Fruit fly (Drosophila melanogaster) whole organism, embryonic: ENCODE data around the gene Neto.
A peak's percentile ranks its signal among the peaks of the same experiment; 100 is the strongest.

Experiments used
- Abd-B ChIP-seq: fragments of 200-800 bp; sonication (Bioruptor generic); optimal IDR thresholded peaks from 2 replicates; lab custom pipeline; 2018; ENCODE audit warnings: missing biosample characterization, mild to moderate bottlenecking, missing genetic modification characterization, moderate library complexity
- Awh ChIP-seq: fragments of 200-800 bp; sonication (Bioruptor generic); IDR thresholded peaks from 2 replicates; pipeline ENCODE4, ENCODE4 v1.3.6; 2022; ENCODE audit warnings: missing biosample characterization, missing genetic modification characterization
- CG12391 ChIP-seq: fragments of 200-800 bp; sonication (Bioruptor generic); optimal IDR thresholded peaks from 3 replicates; lab custom pipeline; 2018; ENCODE audit warnings: missing biosample characterization, mild to moderate bottlenecking, missing genetic modification characterization, moderate library complexity
- CG13424 ChIP-seq: fragments of 200-800 bp; sonication (Bioruptor generic); optimal IDR thresholded peaks from 2 replicates; lab custom pipeline; 2019; ENCODE audit warnings: missing biosample characterization, mild to moderate bottlenecking, missing genetic modification characterization, moderate library complexity
- CG13775 ChIP-seq: fragments of 200-800 bp; sonication (Bioruptor generic); optimal IDR thresholded peaks from 3 replicates; lab custom pipeline; 2017; ENCODE audit warnings: missing biosample characterization, mild to moderate bottlenecking, missing genetic modification characterization
- CG16813 ChIP-seq: fragments of 200-800 bp; sonication (Bioruptor generic); IDR thresholded peaks from 3 replicates; pipeline ENCODE4 v1.3.6; 2022; ENCODE audit warnings: missing biosample characterization, missing genetic modification characterization; ENCODE audit not compliant: partially characterized antibody
- CG18262 ChIP-seq: fragments of 200-800 bp; optimal IDR thresholded peaks from 3 replicates; lab custom pipeline; 2019; ENCODE audit warnings: missing biosample characterization, mild to moderate bottlenecking, missing genetic modification characterization, moderate library complexity
- CG1832 ChIP-seq: fragments of 200-800 bp; sonication (Bioruptor generic); optimal IDR thresholded peaks from 2 replicates; lab custom pipeline; 2017; ENCODE audit warnings: missing biosample characterization, mild to moderate bottlenecking, missing genetic modification characterization, inconsistent platforms
- CG2678 ChIP-seq: fragments of 200-800 bp; sonication (Bioruptor generic); optimal IDR thresholded peaks from 3 replicates; lab custom pipeline; 2019; ENCODE audit warnings: missing biosample characterization, mild to moderate bottlenecking, missing genetic modification characterization, moderate library complexity
- CG31365 ChIP-seq: fragments of 200-800 bp; sonication (Bioruptor generic); optimal IDR thresholded peaks from 2 replicates; lab custom pipeline; 2018; ENCODE audit warnings: missing biosample characterization, mild to moderate bottlenecking, missing genetic modification characterization
- CG32767 ChIP-seq: fragments of 200-800 bp; sonication (Bioruptor generic); IDR thresholded peaks from 2 replicates; pipeline ENCODE4 v1.3.6; 2022; ENCODE audit warnings: missing biosample characterization, missing genetic modification characterization
- CG3995 ChIP-seq: fragments of 200-800 bp; sonication (Bioruptor generic); optimal IDR thresholded peaks from 3 replicates; lab custom pipeline; 2016; ENCODE audit warnings: missing biosample characterization, missing genetic modification characterization
- CG4617 ChIP-seq: fragments of 200-800 bp; sonication (Bioruptor generic); optimal IDR thresholded peaks from 3 replicates; lab custom pipeline; 2016; ENCODE audit warnings: missing biosample characterization, missing genetic modification characterization, borderline replicate concordance
- CG6689 ChIP-seq: fragments of 200-800 bp; sonication (Bioruptor generic); IDR thresholded peaks from 2 replicates; pipeline ENCODE4 v1.3.6; 2022; ENCODE audit warnings: missing biosample characterization, missing genetic modification characterization
- CG8765 ChIP-seq: fragments of 200-800 bp; sonication (Bioruptor generic); IDR thresholded peaks from 2 replicates; pipeline ENCODE4 v1.3.6; 2022; ENCODE audit warnings: missing biosample characterization, missing genetic modification characterization
- CG8924 ChIP-seq: fragments of 200-800 bp; optimal IDR thresholded peaks from 3 replicates; lab custom pipeline; 2019; ENCODE audit warnings: missing biosample characterization, mild to moderate bottlenecking, missing genetic modification characterization, moderate library complexity
- CG9215 ChIP-seq: fragments of 200-800 bp; sonication (Bioruptor generic); IDR thresholded peaks from 2 replicates; pipeline ENCODE4 v1.3.6; 2022; ENCODE audit warnings: missing biosample characterization, missing genetic modification characterization
- Chrac-16 ChIP-seq: fragments of 200-800 bp; sonication (Bioruptor generic); optimal IDR thresholded peaks from 3 replicates; lab custom pipeline; 2016; ENCODE audit warnings: missing biosample characterization, missing genetic modification characterization
- CrebB ChIP-seq: fragments of 200-800 bp; sonication (Bioruptor generic); optimal IDR thresholded peaks from 3 replicates; lab custom pipeline; 2018; ENCODE audit warnings: missing biosample characterization, mild to moderate bottlenecking, missing genetic modification characterization
- Dp ChIP-seq: fragments of 200-800 bp; sonication (Bioruptor generic); optimal IDR thresholded peaks from 2 replicates; lab custom pipeline; 2018; ENCODE audit warnings: missing biosample characterization, mild to moderate bottlenecking, missing genetic modification characterization, moderate library complexity
- E2f2 ChIP-seq: fragments of 200-800 bp; sonication (Bioruptor generic); IDR thresholded peaks from 2 replicates; pipeline ENCODE4 v1.3.6; 2022; ENCODE audit warnings: missing biosample characterization, missing genetic modification characterization
- Elba2 ChIP-seq: fragments of 200-800 bp; sonication (Bioruptor generic); optimal IDR thresholded peaks from 3 replicates; lab custom pipeline; 2016; ENCODE audit warnings: missing biosample characterization, missing genetic modification characterization
- Ets65A ChIP-seq: fragments of 200-800 bp; sonication (Bioruptor generic); peaks from one replicate; lab custom pipeline; 2016; ENCODE audit warnings: missing biosample characterization, missing genetic modification characterization
- HHEX ChIP-seq: fragments of 200-800 bp; sonication (Bioruptor generic); optimal IDR thresholded peaks from 3 replicates; lab custom pipeline; 2017; ENCODE audit warnings: missing biosample characterization, mild to moderate bottlenecking, missing genetic modification characterization, missing genetic modification reagents
- Hsf ChIP-seq: fragments of 200-800 bp; sonication (Bioruptor generic); optimal IDR thresholded peaks from 3 replicates; lab custom pipeline; 2016; ENCODE audit warnings: missing biosample characterization, missing genetic modification characterization
- MESR4 ChIP-seq: fragments of 200-800 bp; sonication (Bioruptor generic); optimal IDR thresholded peaks from 2 replicates; lab custom pipeline; 2018; ENCODE audit warnings: missing biosample characterization, mild to moderate bottlenecking, missing genetic modification characterization, moderate library complexity
- Mad ChIP-seq: fragments of 200-800 bp; sonication (Bioruptor generic); optimal IDR thresholded peaks from 2 replicates; lab custom pipeline; 2016; ENCODE audit warnings: missing biosample characterization, missing genetic modification characterization
- NfI ChIP-seq: fragments of 200-800 bp; sonication (Bioruptor generic); optimal IDR thresholded peaks from 3 replicates; lab custom pipeline; 2018; ENCODE audit warnings: missing biosample characterization, mild to moderate bottlenecking, missing genetic modification characterization, moderate library complexity
- chinmo ChIP-seq: fragments of 200-800 bp; sonication (Bioruptor generic); IDR thresholded peaks from 4 replicates; pipeline ENCODE4 v1.3.6; 2022; ENCODE audit warnings: missing biosample characterization, missing genetic modification characterization; ENCODE audit not compliant: partially characterized antibody
- crp ChIP-seq, 2 experiments: fragments of 200-800 bp; sonication (Bioruptor generic); optimal IDR thresholded peaks; 2 replicates in 1 of 2; 3 replicates in 1 of 2; lab custom pipeline; 2017; ENCODE audit warnings: missing biosample characterization in 2 of 2, missing genetic modification characterization in 2 of 2, mild to moderate bottlenecking in 1 of 2, moderate library complexity in 1 of 2
- dm ChIP-seq: fragments of 200-800 bp; sonication (Bioruptor generic); optimal IDR thresholded peaks from 3 replicates; lab custom pipeline; 2016; ENCODE audit warnings: missing biosample characterization, missing genetic modification characterization
- dysf ChIP-seq: fragments of 200-800 bp; sonication (Bioruptor generic); IDR thresholded peaks from 3 replicates; pipeline ENCODE4 v1.3.6; 2022; ENCODE audit warnings: missing biosample characterization, missing genetic modification characterization
- emc ChIP-seq: fragments of 200-800 bp; sonication (Bioruptor generic); optimal IDR thresholded peaks from 2 replicates; lab custom pipeline; 2016; ENCODE audit warnings: missing biosample characterization, missing genetic modification characterization
- fu2 ChIP-seq: fragments of 200-800 bp; sonication (Bioruptor generic); optimal IDR thresholded peaks from 2 replicates; lab custom pipeline; 2016; ENCODE audit warnings: missing biosample characterization, missing genetic modification characterization
- gro ChIP-seq: fragments of 200-800 bp; sonication (Bioruptor generic); optimal IDR thresholded peaks from 2 replicates; lab custom pipeline; 2016; ENCODE audit warnings: missing biosample characterization, missing genetic modification characterization
- lab ChIP-seq: fragments of 200-800 bp; sonication (Bioruptor generic); optimal IDR thresholded peaks from 3 replicates; lab custom pipeline; 2017; ENCODE audit warnings: missing biosample characterization, missing genetic modification characterization, mild to moderate bottlenecking, moderate library complexity, missing genetic modification reagents
- luna ChIP-seq: fragments of 200-800 bp; sonication (Bioruptor generic); optimal IDR thresholded peaks from 2 replicates; lab custom pipeline; 2016; ENCODE audit warnings: missing biosample characterization, missing genetic modification characterization
- mam ChIP-seq: fragments of 200-800 bp; sonication (Bioruptor generic); optimal IDR thresholded peaks from 3 replicates; lab custom pipeline; 2016; ENCODE audit warnings: missing biosample characterization, missing genetic modification characterization
- nerfin-1 ChIP-seq: fragments of 200-800 bp; sonication (Bioruptor generic); optimal IDR thresholded peaks from 3 replicates; lab custom pipeline; 2019; ENCODE audit warnings: missing biosample characterization, mild to moderate bottlenecking, missing genetic modification characterization, moderate library complexity
- pfk ChIP-seq: fragments of 200-800 bp; sonication (Bioruptor generic); optimal IDR thresholded peaks from 2 replicates; lab custom pipeline; 2018; ENCODE audit warnings: missing biosample characterization, mild to moderate bottlenecking, missing genetic modification characterization, moderate library complexity
- prd ChIP-seq, 3 experiments: fragments of >200 bp in 2 of 3; fragments of 200-800 bp in 1 of 3; sonication (Bioruptor generic) in 1 of 3; optimal IDR thresholded peaks in 2 of 3; IDR thresholded peaks in 1 of 3; 2 replicates in 2 of 3; 3 replicates in 1 of 3; pipeline versions ENCODE4 v1.3.6 to Lab custom; 2017 to 2022; ENCODE audit warnings: missing biosample characterization in 1 of 3, missing genetic modification characterization in 1 of 3
- pros ChIP-seq: fragments of 200-800 bp; sonication (Bioruptor generic); optimal IDR thresholded peaks from 3 replicates; lab custom pipeline; 2019; ENCODE audit warnings: missing biosample characterization, mild to moderate bottlenecking, missing genetic modification characterization, moderate library complexity
- slp2 ChIP-seq: fragments of 200-800 bp; sonication (Bioruptor generic); optimal IDR thresholded peaks from 2 replicates; lab custom pipeline; 2016; ENCODE audit warnings: missing biosample characterization, missing genetic modification characterization
- tll ChIP-seq, 2 experiments: fragments of 200-800 bp in 1 of 2; fragments of >200 bp in 1 of 2; sonication (Bioruptor generic) in 1 of 2; optimal IDR thresholded peaks; 2 replicates each; lab custom pipeline; 2017 to 2019; ENCODE audit warnings: missing biosample characterization in 2 of 2, missing genetic modification characterization in 2 of 2, mild to moderate bottlenecking in 1 of 2, moderate library complexity in 1 of 2
- tna ChIP-seq: fragments of 200-800 bp; sonication (Bioruptor generic); IDR thresholded peaks from 2 replicates; pipeline ENCODE4 v1.3.6; 2022; ENCODE audit warnings: missing biosample characterization, missing genetic modification characterization; ENCODE audit not compliant: partially characterized antibody
- trem ChIP-seq: fragments of 200-800 bp; optimal IDR thresholded peaks from 3 replicates; lab custom pipeline; 2019; ENCODE audit warnings: missing biosample characterization, mild to moderate bottlenecking, missing genetic modification characterization, moderate library complexity
- zen ChIP-seq: fragments of 200-800 bp; sonication (Bioruptor generic); optimal IDR thresholded peaks from 3 replicates; lab custom pipeline; 2018; ENCODE audit warnings: missing biosample characterization, mild to moderate bottlenecking, missing genetic modification characterization, moderate library complexity
- zfh2 ChIP-seq: fragments of 200-800 bp; sonication (Bioruptor generic); optimal IDR thresholded peaks from 2 replicates; lab custom pipeline; 2016; ENCODE audit warnings: missing biosample characterization, missing genetic modification characterization

Gene Neto

dm6 chrX:13412941-13413613 lies 32.6 kb upstream of the Neto start, which contains the start of the genes CG1998 and Set2 (continued):
- peak; percentile 96 for TF ChIP-seq chinmo
- TF ChIP-seq CG8765 (GFP tag; lab: Robert Waterston, UW), result no peak
- peak; percentile 19 for TF ChIP-seq CrebB
- peak; percentile 80 for TF ChIP-seq Dp (GFP tag; lab: Kevin White, UChicago)
- peak; percentile 46 for TF ChIP-seq Mad
- peak; percentile 10 for TF ChIP-seq mam (GFP tag; lab: Kevin White, UChicago)
- TF ChIP-seq tll (GFP tag; optimal IDR thresholded peaks at IDR 0.05; lab: Kevin White, UChicago), result peak in 1 of 2 experiments; percentile 45
- peak; percentile 13 for TF ChIP-seq fu2
- no peak for TF ChIP-seq prd (optimal IDR thresholded peaks at IDR 0.05; lab: Kevin White, UChicago)
- TF ChIP-seq prd (GFP tag; IDR thresholded peaks at IDR 0.05; lab: Robert Waterston, UW), result no peak
- TF ChIP-seq slp2 (GFP tag; lab: Kevin White, UChicago), result peak; percentile 13
- peak; percentile 41 for TF ChIP-seq CG12391
- TF ChIP-seq nerfin-1 (tag; lab: Kevin White, UChicago), result peak; percentile 41
- no peak for TF ChIP-seq luna (GFP tag; lab: Kevin White, UChicago)
- TF ChIP-seq CG2678 (tag; lab: Kevin White, UChicago), result no peak
- no peak for TF ChIP-seq CG6689 (GFP tag; lab: Robert Waterston, UW)
- no peak for TF ChIP-seq emc (GFP tag; lab: Kevin White, UChicago)
- peak in 1 of 2 experiments; percentile 29 for TF ChIP-seq crp (GFP tag; optimal IDR thresholded peaks at IDR 0.05; lab: Kevin White, UChicago)
- TF ChIP-seq pfk, result peak; percentile 34
- peak; percentile 11 for TF ChIP-seq Hsf (GFP tag; lab: Kevin White, UChicago)
- 0 out of 2 replicates have a peak, but pooled peaks have one; percentile 45 for TF ChIP-seq CG32767
- no peak for TF ChIP-seq CG3995 (GFP tag; lab: Kevin White, UChicago)
- peak; percentile 68 for TF ChIP-seq gro (GFP tag; lab: Kevin White, UChicago)
- peak; percentile 67 for TF ChIP-seq Elba2
- peak; percentile 87 for TF ChIP-seq E2f2
- peak; percentile 44 for TF ChIP-seq dm (GFP tag; lab: Kevin White, UChicago)
- TF ChIP-seq MESR4, result peak; percentile 91
- peak; percentile 35 for TF ChIP-seq CG13424 (tag; lab: Kevin White, UChicago)
- no peak for TF ChIP-seq Chrac-16
- peak; percentile 22 for TF ChIP-seq CG13775
- TF ChIP-seq CG8924 (tag; lab: Kevin White, UChicago), result peak; percentile 45
- TF ChIP-seq CG9215, result peak; percentile 85
- peak; percentile 17 for TF ChIP-seq zen (tag; lab: Kevin White, UChicago)
- TF ChIP-seq lab (GFP tag; lab: Kevin White, UChicago), result no peak
- TF ChIP-seq zfh2 (GFP tag; lab: Kevin White, UChicago), result peak; percentile 19
- TF ChIP-seq Awh, result no peak
- peak; percentile 54 for TF ChIP-seq Abd-B
- TF ChIP-seq trem (tag; lab: Kevin White, UChicago), result peak; percentile 66
- peak; percentile 89 for TF ChIP-seq CG1832 (GFP tag; lab: Kevin White, UChicago)
- TF ChIP-seq Ets65A (GFP tag; lab: Kevin White, UChicago), result peak; percentile 95
- TF ChIP-seq tna (GFP tag; lab: Robert Waterston, UW), result peak; percentile 19; the same call in 1 of the 2 replicates
- TF ChIP-seq dysf (GFP tag; lab: Robert Waterston, UW), result 0 out of 3 replicates have a peak, but pooled peaks have one; percentile 21
- peak; percentile 56 for TF ChIP-seq CG4617
- peak; percentile 9 for TF ChIP-seq NfI
- TF ChIP-seq CG18262, result no peak
- peak; percentile 28 for TF ChIP-seq CG31365
- TF ChIP-seq CG16813 (GFP tag; lab: Robert Waterston, UW), result peak; percentile 31; the same call in 2 of the 3 replicates
- TF ChIP-seq HHEX (GFP tag; lab: Kevin White, UChicago), result no peak
- no peak for TF ChIP-seq pros (GFP tag; lab: Kevin White, UChicago)
